Fruit fly (Drosophila melanogaster): ENCODE results near the gene ChAT.

ChAT gene

dm6 chr3R:18705150-18705549 lies at the start of gene ChAT, which contains the start of gene VAChT:
Gene ChAT, plus strand, starts transcription at chr3R:18705501.
Gene VAChT, plus strand, starts transcription at chr3R:18705501.
- TF ChIP-seq fkh (GFP tag; optimal IDR thresholded peaks at IDR 0.05) = no peak
- no peak for TF ChIP-seq dac (GFP tag; optimal IDR thresholded peaks at IDR 0.05)
- no peak for TF ChIP-seq CG11762 (GFP tag; optimal IDR thresholded peaks at IDR 0.05; ENCODE audit: insufficient read depth)
- no peak for TF ChIP-seq CG4318 (GFP tag; optimal IDR thresholded peaks at IDR 0.05)
- TF ChIP-seq CG11294 (GFP tag; IDR thresholded peaks at IDR 0.05) = no peak
- TF ChIP-seq CG16779 (tag; optimal IDR thresholded peaks at IDR 0.05) = no peak
- no peak for TF ChIP-seq CG1621 (tag; optimal IDR thresholded peaks at IDR 0.05)
- TF ChIP-seq fd59A (GFP tag; optimal IDR thresholded peaks at IDR 0.05) = no peak
- TF ChIP-seq CG32006 (GFP tag; optimal IDR thresholded peaks at IDR 0.05) = no peak
- TF ChIP-seq ss (GFP tag; optimal IDR thresholded peaks at IDR 0.05) = no peak
- TF ChIP-seq topi (GFP tag; optimal IDR thresholded peaks at IDR 0.05) = no peak

dm6 chr3R:18658380-18658944 lies 46.8 kb upstream of the ChAT start:
- TF ChIP-seq eg (GFP tag; IDR thresholded peaks at IDR 0.05) (no peak), Sox102F (GFP tag; optimal IDR thresholded peaks at IDR 0.05) (no peak), cyc (GFP tag; optimal IDR thresholded peaks at IDR 0.05) (no peak), CG6808 (GFP tag; optimal IDR thresholded peaks at IDR 0.05) (no peak), Eip93F (GFP tag; optimal IDR thresholded peaks at IDR 0.05) (no peak), svp (GFP tag) (peak; percentile 79), Eip78C (GFP tag) (peak; percentile 51), CG6163 (GFP tag; IDR thresholded peaks at IDR 0.05) (peak; percentile 18; the same call in 1 of the 3 replicates), vri (GFP tag; optimal IDR thresholded peaks at IDR 0.05) (no peak), CG32006 (GFP tag; optimal IDR thresholded peaks at IDR 0.05) (no peak), CG15336 (GFP tag; IDR thresholded peaks at IDR 0.05) (no peak), Blimp-1 (GFP tag; optimal IDR thresholded peaks at IDR 0.05) (peak; percentile 66), fkh (GFP tag; optimal IDR thresholded peaks at IDR 0.05) (no peak), Sox15 (GFP tag; optimal IDR thresholded peaks at IDR 0.05) (no peak), CG8319 (GFP tag; optimal IDR thresholded peaks at IDR 0.05) (no peak), spab (GFP tag; optimal IDR thresholded peaks at IDR 0.05) (no peak), CG8119 (GFP tag; IDR thresholded peaks at IDR 0.05) (no peak), CG16779 (tag; optimal IDR thresholded peaks at IDR 0.05) (no peak), achi (GFP tag; optimal IDR thresholded peaks at IDR 0.05) (no peak)

DNA sequence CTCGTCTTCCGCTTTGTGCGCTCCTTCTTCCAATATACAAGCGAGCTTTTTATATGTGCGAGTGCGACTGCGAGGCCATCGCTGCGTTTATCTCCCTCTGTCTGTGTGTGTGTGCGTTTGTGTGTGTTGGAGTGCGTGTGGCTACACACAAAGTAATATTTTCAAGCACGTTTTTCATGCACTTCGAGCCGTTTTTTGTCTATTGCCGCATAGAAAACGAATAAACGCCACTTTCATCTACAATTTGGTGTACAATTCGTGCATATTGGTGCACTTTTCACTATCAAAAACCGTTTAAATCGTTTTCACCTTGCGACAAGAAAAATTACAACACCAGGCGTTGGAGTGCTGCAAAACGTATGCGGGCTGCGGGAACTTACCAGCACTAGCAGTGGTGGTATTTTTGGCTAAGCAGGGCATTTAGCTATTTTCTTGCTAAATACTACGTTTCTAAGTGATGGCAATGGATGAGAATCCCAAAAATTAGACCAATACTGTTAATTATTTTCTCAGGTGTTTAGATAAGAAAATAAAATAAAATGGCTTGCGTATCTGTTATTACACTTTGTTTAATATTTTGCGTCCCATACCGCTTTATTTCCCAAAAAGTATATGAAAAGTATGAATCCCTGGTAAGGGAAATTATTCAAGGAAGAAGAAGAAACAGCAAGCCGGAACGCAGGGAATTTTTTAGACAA lies 46.2 kb upstream of the ChAT start, which contains the start of the genes CG31224 and CstF64:
Gene CG31224, minus strand, starts transcription at position 365 of the 698 bp plus-strand sequence.
Gene CstF64, plus strand, starts transcription at position 674 of the 698 bp plus-strand sequence.
- TF ChIP-seq Ets21C (GFP tag; optimal IDR thresholded peaks at IDR 0.05) = peak; percentile 73
- no peak for TF ChIP-seq fkh (GFP tag; optimal IDR thresholded peaks at IDR 0.05)
- TF ChIP-seq OdsH (GFP tag; optimal IDR thresholded peaks at IDR 0.05) = peak; percentile 82
- TF ChIP-seq CG10669 (GFP tag; optimal IDR thresholded peaks at IDR 0.05) = no peak
- peak; percentile 83 for TF ChIP-seq topi (GFP tag; optimal IDR thresholded peaks at IDR 0.05)
- peak; percentile 70 for TF ChIP-seq Ets96B (tag; optimal IDR thresholded peaks at IDR 0.05)
- peak; percentile 88 for TF ChIP-seq cyc (GFP tag; optimal IDR thresholded peaks at IDR 0.05)
- peak; percentile 75 for TF ChIP-seq CG6163 (GFP tag; IDR thresholded peaks at IDR 0.05)
- peak; percentile 85 for TF ChIP-seq CG10631 (GFP tag; optimal IDR thresholded peaks at IDR 0.05)
- peak; percentile 83 for TF ChIP-seq Met (GFP tag; optimal IDR thresholded peaks at IDR 0.05)
- peak; percentile 86 for TF ChIP-seq Sox14 (GFP tag; optimal IDR thresholded peaks at IDR 0.05)
- TF ChIP-seq Hr4 (GFP tag; optimal IDR thresholded peaks at IDR 0.05) = peak; percentile 84
- TF ChIP-seq CG9139 (GFP tag; optimal IDR thresholded peaks at IDR 0.05) = no peak
- peak; percentile 87 for TF ChIP-seq svp (GFP tag)
- peak; percentile 80 for TF ChIP-seq acj6 (GFP tag; optimal IDR thresholded peaks at IDR 0.05)
- no peak for TF ChIP-seq spab (GFP tag; optimal IDR thresholded peaks at IDR 0.05)
- peak; percentile 66 for TF ChIP-seq CG1621 (tag; optimal IDR thresholded peaks at IDR 0.05)
- TF ChIP-seq vri (GFP tag; optimal IDR thresholded peaks at IDR 0.05) = peak; percentile 89
- peak; percentile 79 for TF ChIP-seq CG3032 (tag; optimal IDR thresholded peaks at IDR 0.05)
- peak in 1 of 2 experiments; percentile 44 for TF ChIP-seq salr (GFP tag; optimal IDR thresholded peaks at IDR 0.05)
- peak; percentile 66 for TF ChIP-seq CG7368 (GFP tag; optimal IDR thresholded peaks at IDR 0.05)
- no peak for TF ChIP-seq CG6808 (GFP tag; optimal IDR thresholded peaks at IDR 0.05)
- peak; percentile 69 for TF ChIP-seq CG34406 (GFP tag; optimal IDR thresholded peaks at IDR 0.05)
- peak; percentile 37 for TF ChIP-seq CG11762 (GFP tag; optimal IDR thresholded peaks at IDR 0.05; ENCODE audit: insufficient read depth)
- no peak for TF ChIP-seq CG4318 (GFP tag; optimal IDR thresholded peaks at IDR 0.05)
- TF ChIP-seq Sox15 (GFP tag; optimal IDR thresholded peaks at IDR 0.05) = peak; percentile 73
- peak; percentile 83 for TF ChIP-seq CG3919 (GFP tag; optimal IDR thresholded peaks at IDR 0.05)
- no peak for TF ChIP-seq Sox102F (GFP tag; optimal IDR thresholded peaks at IDR 0.05)
- TF ChIP-seq CG6854 (GFP tag; optimal IDR thresholded peaks at IDR 0.05) = peak; percentile 15
- peak; percentile 68; the same call in 1 of the 2 replicates for TF ChIP-seq CG11294 (GFP tag; IDR thresholded peaks at IDR 0.05)
- TF ChIP-seq fd59A (GFP tag; optimal IDR thresholded peaks at IDR 0.05) = peak; percentile 54
- peak; percentile 78 for TF ChIP-seq Eip75B (GFP tag; optimal IDR thresholded peaks at IDR 0.05)
